Worm (Caenorhabditis elegans) whole organism, young adult: ENCODE measurements around the gene nhr-146.

Source experiments
- B0019.2 ChIP-seq: fragments of 200-800 bp; sonication (Bioruptor generic); conservative IDR thresholded peaks from 2 replicates; pipeline ENCODE4 v1.3.6; 2022; ENCODE audit warnings: missing genetic modification reagents, missing genetic modification characterization, missing compliant biosample characterization
- B0261.1 ChIP-seq: sonication (generic microtip); optimal IDR thresholded peaks from 2 replicates; lab custom pipeline; 2016; ENCODE audit warnings: mild to moderate bottlenecking, missing genetic modification characterization, moderate library complexity, missing compliant biosample characterization
- B0336.3 ChIP-seq: fragments of 200-800 bp; sonication (Bioruptor generic); IDR thresholded peaks from 2 replicates; pipeline ENCODE4 v1.3.6; 2022; ENCODE audit warnings: missing genetic modification characterization, missing compliant biosample characterization
- D2030.7 ChIP-seq: fragments of 200-800 bp; sonication (Bioruptor generic); IDR thresholded peaks from 2 replicates; pipeline ENCODE4 v1.3.6; 2022; ENCODE audit warnings: missing genetic modification reagents, missing genetic modification characterization, missing compliant biosample characterization
- F33H1.4 ChIP-seq: fragments of 200-800 bp; sonication (Bioruptor generic); IDR thresholded peaks from 2 replicates; pipeline ENCODE4 v1.3.6; 2022; ENCODE audit warnings: missing genetic modification reagents, missing genetic modification characterization, missing compliant biosample characterization
- F57C9.4 ChIP-seq: sonication (generic microtip); optimal IDR thresholded peaks from 2 replicates; lab custom pipeline; 2017; ENCODE audit warnings: mild to moderate bottlenecking, missing genetic modification characterization, missing compliant biosample characterization
- Y53G8AR.9 ChIP-seq: fragments of 200-800 bp; sonication (Bioruptor generic); conservative IDR thresholded peaks from 2 replicates; pipeline ENCODE4 v1.3.6; 2022; ENCODE audit warnings: missing genetic modification reagents, missing genetic modification characterization, missing compliant biosample characterization
- ama-1 ChIP-seq, 3 experiments: fragments of 150-350 bp in 1 of 3; sonication (generic microtip) in 2 of 3; optimal IDR thresholded peaks; 2 replicates each; lab custom pipeline; 2014 to 2018; ENCODE audit warnings: missing biosample characterization in 2 of 3, missing genetic modification characterization in 2 of 3, missing genetic modification reagents in 2 of 3
- atf-7 ChIP-seq: sonication (generic microtip); optimal IDR thresholded peaks from 2 replicates; lab custom pipeline; 2017; ENCODE audit warnings: mild to moderate bottlenecking, missing genetic modification characterization, missing compliant biosample characterization
- athp-1 ChIP-seq: sonication (generic microtip); optimal IDR thresholded peaks from 2 replicates; lab custom pipeline; 2017; ENCODE audit warnings: mild to moderate bottlenecking, missing genetic modification characterization, missing compliant biosample characterization
- attf-6 ChIP-seq: fragments of 200-800 bp; sonication (Bioruptor generic); IDR thresholded peaks from 2 replicates; pipeline ENCODE4 v1.3.6; 2022; ENCODE audit warnings: missing genetic modification reagents, missing genetic modification characterization, missing compliant biosample characterization
- bed-1 ChIP-seq: fragments of 200-800 bp; sonication (Bioruptor generic); IDR thresholded peaks from 2 replicates; pipeline ENCODE4 v1.3.6; 2022; ENCODE audit warnings: missing genetic modification reagents, missing genetic modification characterization, missing compliant biosample characterization
- cebp-2 ChIP-seq: fragments of 200-800 bp; sonication (Bioruptor generic); IDR thresholded peaks from 2 replicates; pipeline ENCODE4 v1.3.6; 2022; ENCODE audit warnings: missing genetic modification characterization, missing compliant biosample characterization
- ceh-100 ChIP-seq: fragments of 200-800 bp; sonication (Bioruptor generic); IDR thresholded peaks from 2 replicates; pipeline ENCODE4 v1.3.6; 2022; ENCODE audit warnings: missing genetic modification reagents, missing genetic modification characterization, missing compliant biosample characterization
- ceh-27 ChIP-seq: fragments of 200-800 bp; sonication (Bioruptor generic); optimal IDR thresholded peaks from 2 replicates; lab custom pipeline; 2018; ENCODE audit warnings: mild to moderate bottlenecking, missing genetic modification characterization, moderate library complexity, missing compliant biosample characterization
- ceh-40 ChIP-seq: fragments of 200-800 bp; sonication (Bioruptor generic); IDR thresholded peaks from 2 replicates; pipeline ENCODE4 v1.3.6; 2022; ENCODE audit warnings: missing genetic modification characterization, missing compliant biosample characterization
- chd-7 ChIP-seq: sonication (generic microtip); optimal IDR thresholded peaks from 2 replicates; lab custom pipeline; 2016; ENCODE audit warnings: mild to moderate bottlenecking, missing genetic modification characterization, moderate library complexity, missing compliant biosample characterization
- ekl-4 ChIP-seq: fragments of 200-800 bp; sonication (Bioruptor generic); IDR thresholded peaks from 2 replicates; pipeline ENCODE4 v1.3.6; 2022; ENCODE audit warnings: missing genetic modification reagents, missing genetic modification characterization, missing compliant biosample characterization
- ets-4 ChIP-seq: fragments of 200-800 bp; sonication (Bioruptor generic); optimal IDR thresholded peaks from 2 replicates; lab custom pipeline; 2018; ENCODE audit warnings: mild to moderate bottlenecking, missing genetic modification characterization, missing compliant biosample characterization
- hlh-12 ChIP-seq: sonication (generic microtip); optimal IDR thresholded peaks from 2 replicates; lab custom pipeline; 2016; ENCODE audit warnings: missing genetic modification characterization, missing compliant biosample characterization
- hlh-26 ChIP-seq: fragments of 200-800 bp; sonication (Bioruptor generic); conservative IDR thresholded peaks from 2 replicates; pipeline ENCODE4 v1.3.6; 2022; ENCODE audit warnings: missing genetic modification reagents, missing genetic modification characterization, missing compliant biosample characterization
- hmg-1.2 ChIP-seq: fragments of 200-800 bp; sonication (Bioruptor generic); IDR thresholded peaks from 2 replicates; pipeline ENCODE4 v1.3.6; 2022; ENCODE audit warnings: missing genetic modification reagents, missing genetic modification characterization, missing compliant biosample characterization
- hrde-1 ChIP-seq: sonication (generic microtip); optimal IDR thresholded peaks from 2 replicates; lab custom pipeline; 2016; ENCODE audit warnings: missing genetic modification characterization, mild to moderate bottlenecking, missing compliant biosample characterization, moderate library complexity, missing genotype, missing genetic modification reagents, borderline replicate concordance
- hsf-1 ChIP-seq: fragments of 200-800 bp; sonication (Bioruptor generic); IDR thresholded peaks from 2 replicates; pipeline ENCODE4 v1.3.6; 2022; ENCODE audit warnings: missing genetic modification reagents, missing genetic modification characterization, missing compliant biosample characterization
- lin-26 ChIP-seq: fragments of 200-800 bp; sonication (Bioruptor generic); IDR thresholded peaks from 2 replicates; pipeline ENCODE4 v1.3.6; 2022; ENCODE audit warnings: missing genetic modification reagents, missing genetic modification characterization, missing compliant biosample characterization
- lin-54 ChIP-seq: fragments of 200-800 bp; sonication (Bioruptor generic); optimal IDR thresholded peaks from 2 replicates; lab custom pipeline; 2018; ENCODE audit warnings: mild to moderate bottlenecking, missing genetic modification characterization, missing compliant biosample characterization
- lir-1 ChIP-seq: fragments of 200-800 bp; sonication (Bioruptor generic); conservative IDR thresholded peaks from 2 replicates; pipeline ENCODE4 v1.3.6; 2022; ENCODE audit warnings: missing genetic modification reagents, missing genetic modification characterization, missing compliant biosample characterization
- madf-6 ChIP-seq: fragments of 200-800 bp; sonication (Bioruptor generic); IDR thresholded peaks from 2 replicates; pipeline ENCODE4 v1.3.6; 2022; ENCODE audit warnings: missing genetic modification reagents, missing genetic modification characterization, missing compliant biosample characterization
- madf-8 ChIP-seq: fragments of 200-800 bp; sonication (Bioruptor generic); conservative IDR thresholded peaks from 2 replicates; pipeline ENCODE4 v1.3.6; 2022; ENCODE audit warnings: missing genetic modification reagents, missing genetic modification characterization, missing compliant biosample characterization
- mcd-1 ChIP-seq: fragments of 200-800 bp; sonication (Bioruptor generic); IDR thresholded peaks from 2 replicates; pipeline ENCODE4 v1.3.6; 2022; ENCODE audit warnings: missing genetic modification reagents, missing genetic modification characterization, missing compliant biosample characterization
- nhr-179 ChIP-seq: sonication (generic microtip); optimal IDR thresholded peaks from 2 replicates; lab custom pipeline; 2016; ENCODE audit warnings: mild to moderate bottlenecking, missing genetic modification characterization, missing compliant biosample characterization
- nhr-27 ChIP-seq: fragments of 200-800 bp; sonication (Bioruptor generic); optimal IDR thresholded peaks from 2 replicates; lab custom pipeline; 2018; ENCODE audit warnings: mild to moderate bottlenecking, missing genetic modification characterization, moderate library complexity, missing compliant biosample characterization
- pha-4 ChIP-seq: fragments of 150-350 bp; sonication (generic microtip); optimal IDR thresholded peaks from 2 replicates; lab custom pipeline; 2014; ENCODE audit warnings: missing biosample characterization, missing genetic modification reagents, missing genetic modification characterization
- rcor-1 ChIP-seq: fragments of 200-800 bp; sonication (Bioruptor generic); IDR thresholded peaks from 2 replicates; pipeline ENCODE4 v1.3.6; 2022; ENCODE audit warnings: missing genetic modification reagents, missing genetic modification characterization, missing compliant biosample characterization
- sea-2 ChIP-seq: fragments of 200-800 bp; sonication (Bioruptor generic); IDR thresholded peaks from 2 replicates; pipeline ENCODE4 v1.3.6; 2022; ENCODE audit warnings: missing genetic modification characterization, missing compliant biosample characterization
- snpc-1.1 ChIP-seq: sonication (generic microtip); optimal IDR thresholded peaks from 2 replicates; lab custom pipeline; 2017; ENCODE audit warnings: missing genetic modification characterization, mild to moderate bottlenecking, missing compliant biosample characterization, antibody characterized with exemption, moderate library complexity, missing genotype, missing genetic modification reagents; ENCODE audit not compliant: insufficient read depth
- zfh-2 ChIP-seq: fragments of 200-800 bp; sonication (Bioruptor generic); conservative IDR thresholded peaks from 2 replicates; pipeline ENCODE4 v1.3.6; 2022; ENCODE audit warnings: missing genetic modification reagents, missing genetic modification characterization, missing compliant biosample characterization
- ztf-18 ChIP-seq: sonication (generic microtip); optimal IDR thresholded peaks from 2 replicates; lab custom pipeline; 2016; ENCODE audit warnings: missing genotype, mild to moderate bottlenecking, missing genetic modification characterization, missing compliant biosample characterization
- ztf-25 ChIP-seq: fragments of 200-800 bp; sonication (Bioruptor generic); IDR thresholded peaks from 2 replicates; pipeline ENCODE4 v1.3.6; 2022; ENCODE audit warnings: missing genetic modification reagents, missing genetic modification characterization, missing compliant biosample characterization
- ztf-26 ChIP-seq: sonication (generic microtip); optimal IDR thresholded peaks from 2 replicates; lab custom pipeline; 2017; ENCODE audit warnings: missing genetic modification characterization, missing compliant biosample characterization
- ztf-3 ChIP-seq: fragments of 200-800 bp; sonication (Bioruptor generic); optimal IDR thresholded peaks from 2 replicates; lab custom pipeline; 2018; ENCODE audit warnings: mild to moderate bottlenecking, missing genetic modification characterization, missing compliant biosample characterization

Gene nhr-146

DNA sequence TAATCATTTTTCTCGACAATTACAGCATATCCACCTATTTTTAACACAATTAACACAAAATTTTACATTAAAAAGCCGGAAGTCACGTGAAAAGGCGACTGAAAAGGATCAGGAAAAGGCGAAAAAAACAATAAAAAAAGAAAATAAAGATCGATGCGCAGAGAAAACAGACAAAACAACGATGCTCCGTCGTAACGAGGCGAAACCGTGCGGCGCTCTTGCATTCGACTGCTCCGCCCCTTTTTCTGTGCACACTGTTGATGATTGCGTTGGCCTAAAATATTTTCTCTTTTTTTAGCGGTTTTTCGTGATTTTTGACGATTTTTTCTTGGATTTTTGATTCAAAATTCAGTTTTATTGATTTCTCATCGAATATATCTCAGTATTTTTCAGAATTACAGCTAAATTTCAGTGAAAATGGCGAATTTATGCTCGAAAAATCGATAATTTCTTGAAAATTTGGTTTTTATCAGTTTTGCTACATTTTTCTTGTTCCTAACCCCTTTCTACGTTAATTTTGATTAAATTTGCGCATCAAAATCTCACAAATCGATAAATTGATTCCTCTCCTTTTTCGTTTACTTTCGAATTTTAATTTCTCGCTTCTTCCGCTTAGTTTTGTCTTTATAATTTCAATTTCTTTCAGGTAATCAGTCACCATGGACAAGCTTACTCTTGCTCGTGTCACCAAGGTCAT lies 32.6 kb downstream of the nhr-146 start, which contains the start of gene rps-28 (continued):
- TF ChIP-seq hsf-1 (GFP tag; lab: Robert Waterston, UW), result peak; percentile 75
- TF ChIP-seq pha-4, result peak; percentile 93
- peak; percentile 95 for TF ChIP-seq zfh-2 (GFP tag; lab: Robert Waterston, UW)
- no peak for TF ChIP-seq nhr-27 (tag; lab: Kevin White, UChicago)
- peak; percentile 44 for TF ChIP-seq madf-8 (GFP tag; lab: Robert Waterston, UW)
- TF ChIP-seq ztf-3 (GFP tag; lab: Kevin White, UChicago), result no peak
- TF ChIP-seq athp-1 (tag; lab: Kevin White, UChicago), result peak; percentile 99
- peak; percentile 92 for TF ChIP-seq ceh-27
- TF ChIP-seq hlh-26 (GFP tag; lab: Robert Waterston, UW), result no peak
- TF ChIP-seq ceh-40 (GFP tag; lab: Robert Waterston, UW), result no peak
- TF ChIP-seq ekl-4 (GFP tag; lab: Robert Waterston, UW), result peak; percentile 94
- peak; percentile 92 for TF ChIP-seq ztf-26
- TF ChIP-seq F57C9.4, result no peak
- TF ChIP-seq bed-1 (GFP tag; lab: Robert Waterston, UW), result no peak
- peak; percentile 27 for TF ChIP-seq B0261.1 (tag; lab: Kevin White, UChicago)
- peak; percentile 76 for TF ChIP-seq chd-7 (tag; lab: Kevin White, UChicago)
- no peak for TF ChIP-seq nhr-179 (tag; lab: Kevin White, UChicago)
- peak; percentile 55 for TF ChIP-seq snpc-1.1
- TF ChIP-seq ama-1 (optimal IDR thresholded peaks at IDR 0.05; lab: Kevin White, UChicago), result no peak
- peak in 1 of 2 experiments; percentile 58 for TF ChIP-seq ama-1 (GFP tag; optimal IDR thresholded peaks at IDR 0.05; lab: Kevin White, UChicago)
- TF ChIP-seq hrde-1 (tag; lab: Kevin White, UChicago), result peak; percentile 16
- peak; percentile 81 for TF ChIP-seq ztf-18 (tag; lab: Kevin White, UChicago)
- TF ChIP-seq hlh-12 (tag; lab: Kevin White, UChicago), result no peak
- TF ChIP-seq B0019.2 (GFP tag; lab: Robert Waterston, UW), result peak; percentile 86
- peak; percentile 94 for TF ChIP-seq lin-54 (GFP tag; lab: Kevin White, UChicago)
- peak; percentile 69 for TF ChIP-seq atf-7 (tag; lab: Kevin White, UChicago)
- TF ChIP-seq lin-26 (GFP tag; lab: Robert Waterston, UW), result peak; percentile 80; the same call in 1 of the 2 replicates
- peak; percentile 94 for TF ChIP-seq ceh-100 (GFP tag; lab: Robert Waterston, UW)
- TF ChIP-seq ztf-25 (GFP tag; lab: Robert Waterston, UW), result peak; percentile 91

DNA sequence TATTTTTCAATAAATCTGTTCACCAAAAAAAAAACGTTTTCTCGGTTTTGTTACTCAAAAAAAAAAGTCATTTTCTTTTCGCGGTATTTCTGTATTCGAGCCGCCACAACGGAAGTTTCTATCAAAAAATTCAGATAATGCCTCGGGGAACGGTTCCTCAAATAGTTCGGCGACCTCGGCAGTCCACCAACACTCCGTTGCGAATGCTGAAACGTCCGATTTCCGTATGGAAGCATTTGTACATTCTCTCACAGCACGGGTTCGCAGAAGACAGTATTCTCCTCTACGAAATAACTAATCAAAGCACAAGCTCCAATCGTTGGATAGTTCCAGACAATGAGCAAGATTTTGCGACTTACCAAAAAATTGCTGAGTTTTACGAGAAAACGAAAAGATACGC lies 33.4 kb downstream of the nhr-146 start, which contains the start of gene Y41D4B.4:
Y41D4B.4 (plus strand) TSS at position 133 of the 400 bp plus-strand sequence.
- TF ChIP-seq mcd-1 (GFP tag; lab: Robert Waterston, UW) (peak; percentile 16; the same call in 1 of the 2 replicates), hmg-1.2 (GFP tag; lab: Robert Waterston, UW) (0 out of 2 replicates have a peak, but pooled peaks have one; percentile 12), ets-4 (GFP tag; lab: Kevin White, UChicago) (no peak), cebp-2 (GFP tag; lab: Robert Waterston, UW) (0 out of 2 replicates have a peak, but pooled peaks have one; percentile 15), ceh-100 (GFP tag; lab: Robert Waterston, UW) (0 out of 2 replicates have a peak, but pooled peaks have one; percentile 18), athp-1 (tag; lab: Kevin White, UChicago) (peak; percentile 2), B0336.3 (GFP tag; lab: Robert Waterston, UW) (peak; percentile 51; the same call in 1 of the 2 replicates), Y53G8AR.9 (peak; percentile 52; the same call in 1 of the 2 replicates), attf-6 (peak; percentile 43; the same call in 1 of the 2 replicates), lin-26 (GFP tag; lab: Robert Waterston, UW) (no peak), F33H1.4 (peak; percentile 35), madf-6 (GFP tag; lab: Robert Waterston, UW) (peak; percentile 18; the same call in 1 of the 2 replicates), ekl-4 (GFP tag; lab: Robert Waterston, UW) (peak; percentile 32; the same call in 1 of the 2 replicates), sea-2 (GFP tag; lab: Robert Waterston, UW) (no peak), rcor-1 (GFP tag; lab: Robert Waterston, UW) (peak; percentile 44; the same call in 1 of the 2 replicates), lin-54 (GFP tag; lab: Kevin White, UChicago) (peak; percentile 44), D2030.7 (GFP tag; lab: Robert Waterston, UW) (peak; percentile 13; the same call in 1 of the 2 replicates), lir-1 (GFP tag; lab: Robert Waterston, UW) (no peak)
